Worm (Caenorhabditis elegans) whole organism, L1 larva: Measurements from ENCODE around the gene T19H5.7.
"Not testable (repeated sequence)": the region's sequence is repeated elsewhere in the genome, so short reads cannot be mapped to it uniquely, and the experiment has no call there.

Experiments used
- aly-2 ChIP-seq: fragments of 150-350 bp; optimal IDR thresholded peaks from 2 replicates; lab custom pipeline; 2014; ENCODE audit warnings: missing biosample characterization, missing genetic modification characterization
- ceh-82 ChIP-seq, 3 experiments: fragments of 150-350 bp in 1 of 3; sonication (generic microtip) in 2 of 3; optimal IDR thresholded peaks; 2 replicates each; lab custom pipeline; 2014 to 2017; ENCODE audit warnings: missing biosample characterization in 3 of 3, missing genetic modification characterization in 3 of 3
- lin-39 ChIP-seq: fragments of 150-350 bp; optimal IDR thresholded peaks from 2 replicates; lab custom pipeline; 2014; ENCODE audit warnings: missing biosample characterization, missing genetic modification reagents, missing genetic modification characterization
- lsy-2 ChIP-seq, 2 experiments: fragments of 150-350 bp; optimal IDR thresholded peaks; 2 replicates each; lab custom pipeline; 2014; ENCODE audit warnings: missing biosample characterization in 2 of 2, missing genetic modification characterization in 2 of 2
- nhr-28 ChIP-seq: fragments of 150-350 bp; optimal IDR thresholded peaks from 2 replicates; lab custom pipeline; 2014; ENCODE audit warnings: missing biosample characterization, missing genetic modification characterization
- unc-62 ChIP-seq: fragments of 150-350 bp; optimal IDR thresholded peaks from 2 replicates; lab custom pipeline; 2014; ENCODE audit warnings: missing biosample characterization, missing genetic modification reagents, missing genetic modification characterization
- ztf-11 ChIP-seq, 2 experiments: sonication (generic microtip); optimal IDR thresholded peaks; 2 replicates each; lab custom pipeline; 2016 to 2017; ENCODE audit warnings: missing genetic modification characterization in 2 of 2, missing biosample characterization in 1 of 2, missing compliant biosample characterization in 1 of 2

- TF ChIP-seq ceh-82 (tag; optimal IDR thresholded peaks at IDR 0.05; lab: Kevin White, UChicago); nhr-28 (tag; lab: Kevin White, UChicago); lin-39 (tag; lab: Kevin White, UChicago); lsy-2 (tag; optimal IDR thresholded peaks at IDR 0.05; lab: Kevin White, UChicago); unc-62 (GFP tag; lab: Kevin White, UChicago); ztf-11 (tag; optimal IDR thresholded peaks at IDR 0.05; lab: Kevin White, UChicago); aly-2 (tag; lab: Kevin White, UChicago): not testable (repeated sequence)
Measured at ce11 chrII:9452172-9452571, 27.7 kb downstream of the T19H5.7 start, which contains the start of gene R09D1.12.
